Fruit fly (Drosophila melanogaster) whole organism, embryonic: ENCODE measurements around the gene RpS29.

Source experiments
- CG10366 ChIP-seq: fragments of 200-800 bp; sonication (Bioruptor generic); IDR thresholded peaks from 2 replicates; pipeline ENCODE4 v1.3.6; 2022; ENCODE audit warnings: missing biosample characterization, missing genetic modification characterization
- CG11398 ChIP-seq: fragments of 200-800 bp; sonication (Bioruptor generic); optimal IDR thresholded peaks from 2 replicates; lab custom pipeline; 2016; ENCODE audit warnings: missing biosample characterization, missing genetic modification characterization
- CG12104 ChIP-seq: fragments of 200-800 bp; sonication (Bioruptor generic); optimal IDR thresholded peaks from 3 replicates; lab custom pipeline; 2016; ENCODE audit warnings: missing biosample characterization, missing genetic modification characterization
- CG13775 ChIP-seq: fragments of 200-800 bp; sonication (Bioruptor generic); optimal IDR thresholded peaks from 3 replicates; lab custom pipeline; 2017; ENCODE audit warnings: missing biosample characterization, mild to moderate bottlenecking, missing genetic modification characterization
- CG14710 ChIP-seq: fragments of 200-800 bp; sonication (Bioruptor generic); optimal IDR thresholded peaks from 3 replicates; lab custom pipeline; 2019; ENCODE audit warnings: missing biosample characterization, mild to moderate bottlenecking, missing genetic modification characterization, moderate library complexity
- CG15269 ChIP-seq: fragments of 200-800 bp; sonication (Bioruptor generic); optimal IDR thresholded peaks from 2 replicates; lab custom pipeline; 2018; ENCODE audit warnings: missing biosample characterization, mild to moderate bottlenecking, missing genetic modification characterization, moderate library complexity
- CG1602 ChIP-seq: fragments of 200-800 bp; sonication (Bioruptor generic); optimal IDR thresholded peaks from 3 replicates; lab custom pipeline; 2016; ENCODE audit warnings: missing biosample characterization, missing genetic modification characterization
- CG16813 ChIP-seq: fragments of 200-800 bp; sonication (Bioruptor generic); IDR thresholded peaks from 3 replicates; pipeline ENCODE4 v1.3.6; 2022; ENCODE audit warnings: missing biosample characterization, missing genetic modification characterization; ENCODE audit not compliant: partially characterized antibody
- CG18619 ChIP-seq: fragments of 200-800 bp; sonication (Bioruptor generic); optimal IDR thresholded peaks from 3 replicates; lab custom pipeline; 2017; ENCODE audit warnings: missing biosample characterization, mild to moderate bottlenecking, missing genetic modification characterization
- CG18764 ChIP-seq: fragments of 200-800 bp; sonication (Bioruptor generic); optimal IDR thresholded peaks from 3 replicates; lab custom pipeline; 2016; ENCODE audit warnings: missing biosample characterization, missing genetic modification characterization
- CG31224 ChIP-seq: fragments of 200-800 bp; sonication (Bioruptor generic); IDR thresholded peaks from 2 replicates; pipeline ENCODE4 v1.3.6; 2022; ENCODE audit warnings: missing biosample characterization, missing genetic modification characterization
- CG31365 ChIP-seq: fragments of 200-800 bp; sonication (Bioruptor generic); optimal IDR thresholded peaks from 2 replicates; lab custom pipeline; 2018; ENCODE audit warnings: missing biosample characterization, mild to moderate bottlenecking, missing genetic modification characterization
- CG3163 ChIP-seq: fragments of 200-800 bp; sonication (Bioruptor generic); optimal IDR thresholded peaks from 3 replicates; lab custom pipeline; 2016; ENCODE audit warnings: missing biosample characterization, missing genetic modification characterization
- CG32767 ChIP-seq: fragments of 200-800 bp; sonication (Bioruptor generic); IDR thresholded peaks from 2 replicates; pipeline ENCODE4 v1.3.6; 2022; ENCODE audit warnings: missing biosample characterization, missing genetic modification characterization
- CG34376 ChIP-seq: fragments of 200-800 bp; sonication (Bioruptor generic); optimal IDR thresholded peaks from 2 replicates; lab custom pipeline; 2018; ENCODE audit warnings: missing biosample characterization, mild to moderate bottlenecking, missing genetic modification characterization
- CG42726 ChIP-seq: fragments of 200-800 bp; sonication (Bioruptor generic); IDR thresholded peaks from 2 replicates; pipeline ENCODE4 v1.3.6; 2022; ENCODE audit warnings: missing biosample characterization, missing genetic modification characterization; ENCODE audit not compliant: partially characterized antibody
- CG4360 ChIP-seq: fragments of 200-800 bp; sonication (Bioruptor generic); IDR thresholded peaks from 2 replicates; pipeline ENCODE4 v1.3.6; 2022; ENCODE audit warnings: missing biosample characterization, missing genetic modification characterization
- CG4617 ChIP-seq: fragments of 200-800 bp; sonication (Bioruptor generic); optimal IDR thresholded peaks from 3 replicates; lab custom pipeline; 2016; ENCODE audit warnings: missing biosample characterization, missing genetic modification characterization, borderline replicate concordance
- CG4707 ChIP-seq: fragments of 200-800 bp; sonication (Bioruptor generic); optimal IDR thresholded peaks from 2 replicates; lab custom pipeline; 2018; ENCODE audit warnings: missing biosample characterization, mild to moderate bottlenecking, missing genetic modification characterization, moderate library complexity
- CG7928 ChIP-seq: fragments of 200-800 bp; sonication (Bioruptor generic); optimal IDR thresholded peaks from 2 replicates; lab custom pipeline; 2017; ENCODE audit warnings: missing biosample characterization, mild to moderate bottlenecking, missing genetic modification characterization
- CG8944 ChIP-seq: fragments of 200-800 bp; sonication (Bioruptor generic); optimal IDR thresholded peaks from 3 replicates; lab custom pipeline; 2016; ENCODE audit warnings: missing biosample characterization, missing genetic modification characterization
- CoRest ChIP-seq: fragments of 200-800 bp; sonication (Bioruptor generic); optimal IDR thresholded peaks from 3 replicates; lab custom pipeline; 2018; ENCODE audit warnings: missing biosample characterization, mild to moderate bottlenecking, missing genetic modification characterization, moderate library complexity
- Dad ChIP-seq: fragments of 200-800 bp; sonication (Bioruptor generic); optimal IDR thresholded peaks from 3 replicates; lab custom pipeline; 2016; ENCODE audit warnings: missing biosample characterization, missing genetic modification characterization
- Dfd ChIP-seq, 2 experiments: fragments of >200 bp; optimal IDR thresholded peaks; 2 replicates each; lab custom pipeline; 2017; ENCODE audit warnings: missing biosample characterization in 2 of 2, missing genetic modification characterization in 2 of 2
- E2f1 ChIP-seq: fragments of 200-800 bp; sonication (Bioruptor generic); IDR thresholded peaks from 2 replicates; pipeline ENCODE4 v1.3.6; 2022; ENCODE audit warnings: missing biosample characterization, missing genetic modification characterization
- E2f2 ChIP-seq: fragments of 200-800 bp; sonication (Bioruptor generic); IDR thresholded peaks from 2 replicates; pipeline ENCODE4 v1.3.6; 2022; ENCODE audit warnings: missing biosample characterization, missing genetic modification characterization
- Elba2 ChIP-seq: fragments of 200-800 bp; sonication (Bioruptor generic); optimal IDR thresholded peaks from 3 replicates; lab custom pipeline; 2016; ENCODE audit warnings: missing biosample characterization, missing genetic modification characterization
- Gug ChIP-seq: fragments of 200-800 bp; sonication (Bioruptor generic); IDR thresholded peaks from 4 replicates; pipeline ENCODE4 v1.3.6; 2022; ENCODE audit warnings: missing biosample characterization, missing genetic modification characterization
- HLHmδ ChIP-seq: fragments of 200-800 bp; sonication (Bioruptor generic); optimal IDR thresholded peaks from 2 replicates; lab custom pipeline; 2018; ENCODE audit warnings: missing biosample characterization, mild to moderate bottlenecking, missing genetic modification characterization, moderate library complexity
- HmgZ ChIP-seq: fragments of 200-800 bp; sonication (Bioruptor generic); optimal IDR thresholded peaks from 2 replicates; lab custom pipeline; 2018; ENCODE audit warnings: missing biosample characterization, mild to moderate bottlenecking, missing genetic modification characterization
- Lim3 ChIP-seq: fragments of 200-800 bp; sonication (Bioruptor generic); IDR thresholded peaks from 2 replicates; pipeline ENCODE4 v1.3.6; 2022; ENCODE audit warnings: missing biosample characterization, missing genetic modification characterization
- NFAT ChIP-seq: fragments of 200-800 bp; sonication (Bioruptor generic); IDR thresholded peaks from 2 replicates; pipeline ENCODE4 v1.3.6; 2022; ENCODE audit warnings: missing biosample characterization, missing genetic modification characterization
- Trl ChIP-seq, 3 experiments: fragments of >200 bp in 2 of 3; fragments of 200-800 bp in 1 of 3; sonication (Bioruptor generic) in 1 of 3; optimal IDR thresholded peaks; 2 replicates in 1 of 3; 3 replicates in 2 of 3; lab custom pipeline; 2016 to 2017; ENCODE audit warnings: missing biosample characterization in 1 of 3, missing genetic modification characterization in 1 of 3
- aop ChIP-seq: fragments of 200-800 bp; sonication (Bioruptor generic); IDR thresholded peaks from 2 replicates; pipeline ENCODE4 v1.3.6; 2022; ENCODE audit warnings: missing biosample characterization, missing genetic modification characterization
- cas ChIP-seq: fragments of 200-800 bp; sonication (Bioruptor generic); IDR thresholded peaks from 2 replicates; pipeline ENCODE4 v1.3.6; 2022; ENCODE audit warnings: missing biosample characterization, missing genetic modification characterization
- chn ChIP-seq: fragments of 200-800 bp; sonication (Bioruptor generic); optimal IDR thresholded peaks from 2 replicates; lab custom pipeline; 2016; ENCODE audit warnings: missing biosample characterization, missing genetic modification characterization
- disco-r ChIP-seq: fragments of 200-800 bp; sonication (Bioruptor generic); optimal IDR thresholded peaks from 2 replicates; lab custom pipeline; 2016; ENCODE audit warnings: missing biosample characterization, missing genetic modification characterization
- gsb-n ChIP-seq: fragments of 200-800 bp; sonication (Bioruptor generic); optimal IDR thresholded peaks from 3 replicates; lab custom pipeline; 2018; ENCODE audit warnings: missing biosample characterization, mild to moderate bottlenecking, missing genetic modification characterization
- lab ChIP-seq: fragments of 200-800 bp; sonication (Bioruptor generic); optimal IDR thresholded peaks from 3 replicates; lab custom pipeline; 2017; ENCODE audit warnings: missing biosample characterization, missing genetic modification characterization, mild to moderate bottlenecking, moderate library complexity, missing genetic modification reagents
- pb ChIP-seq: fragments of 200-800 bp; sonication (Bioruptor generic); optimal IDR thresholded peaks from 3 replicates; lab custom pipeline; 2016; ENCODE audit warnings: missing biosample characterization, missing genetic modification characterization
- sc ChIP-seq, 3 experiments: fragments of >200 bp in 2 of 3; fragments of 200-800 bp in 1 of 3; sonication (Bioruptor generic) in 1 of 3; optimal IDR thresholded peaks; 2 replicates in 2 of 3; 3 replicates in 1 of 3; lab custom pipeline; 2017; ENCODE audit warnings: mild to moderate bottlenecking in 1 of 3, missing biosample characterization in 1 of 3, missing genetic modification characterization in 1 of 3, missing genetic modification reagents in 1 of 3
- schlank ChIP-seq: fragments of 200-800 bp; sonication (Bioruptor generic); optimal IDR thresholded peaks from 2 replicates; lab custom pipeline; 2018; ENCODE audit warnings: missing biosample characterization, mild to moderate bottlenecking, missing genetic modification characterization
- sens ChIP-seq: fragments of 200-800 bp; sonication (Bioruptor generic); peaks from one replicate; lab custom pipeline; 2016; ENCODE audit warnings: missing biosample characterization, missing genetic modification characterization
- shn ChIP-seq: fragments of 200-800 bp; sonication (Bioruptor generic); optimal IDR thresholded peaks from 3 replicates; lab custom pipeline; 2016; ENCODE audit warnings: missing biosample characterization, missing genetic modification characterization
- sima ChIP-seq: fragments of 200-800 bp; sonication (Bioruptor generic); optimal IDR thresholded peaks from 2 replicates; lab custom pipeline; 2016; ENCODE audit warnings: missing biosample characterization, missing genetic modification characterization
- sisA ChIP-seq: fragments of 200-800 bp; sonication (Bioruptor generic); IDR thresholded peaks from 2 replicates; pipeline ENCODE4 v1.3.6; 2022; ENCODE audit warnings: missing biosample characterization, missing genetic modification characterization
- so ChIP-seq: fragments of 200-800 bp; sonication (Bioruptor generic); IDR thresholded peaks from 3 replicates; pipeline ENCODE4 v1.3.6; 2022; ENCODE audit warnings: missing biosample characterization, missing genetic modification characterization
- ttk ChIP-seq: fragments of 200-800 bp; sonication (Bioruptor generic); IDR thresholded peaks from 2 replicates; pipeline ENCODE4 v2.1.2; 2022; ENCODE audit warnings: missing biosample characterization, missing genetic modification characterization
- unc-4 ChIP-seq: fragments of 200-800 bp; sonication (Bioruptor generic); IDR thresholded peaks from 2 replicates; pipeline ENCODE4 v1.3.6; 2022; ENCODE audit warnings: missing biosample characterization, missing genetic modification characterization; ENCODE audit not compliant: partially characterized antibody
- usp ChIP-seq: fragments of >200 bp; optimal IDR thresholded peaks from 2 replicates; lab custom pipeline; 2017; ENCODE audit warnings: missing biosample characterization, missing genetic modification characterization

Gene RpS29

DNA sequence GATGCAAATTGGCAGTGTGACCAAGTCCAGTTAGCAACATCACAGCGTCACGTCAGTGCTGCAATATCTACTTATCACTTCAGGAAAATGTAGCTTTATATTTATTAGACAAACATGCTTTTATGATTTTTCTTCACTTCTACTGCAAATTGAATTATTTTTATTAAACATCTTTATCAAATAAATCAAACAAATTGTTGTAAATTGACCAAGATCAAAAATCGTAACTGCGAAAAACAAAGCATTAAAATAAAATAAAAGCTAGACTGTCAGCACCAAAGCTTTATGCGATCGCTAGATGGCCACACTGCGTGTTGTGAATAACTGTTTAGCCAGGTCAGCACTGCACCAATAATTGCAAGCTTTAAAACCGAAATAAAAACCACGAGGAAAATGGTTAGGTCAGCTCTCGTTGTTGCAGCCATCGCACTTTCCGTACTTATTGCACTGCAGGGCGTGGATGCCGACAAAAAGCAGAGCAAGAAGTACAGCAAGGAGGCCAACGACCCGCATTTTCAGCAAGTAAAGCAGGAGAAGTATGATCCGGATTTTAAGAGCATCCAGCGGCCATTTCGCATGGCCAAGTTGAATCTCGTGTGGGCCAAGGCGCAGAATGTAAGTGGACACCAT, 13.4 kb downstream of the RpS29 start, which contains the start of the genes CG12945 and CG8507 (continued):
- TF ChIP-seq sens (GFP tag; lab: Kevin White, UChicago) (peak; percentile 85), so (GFP tag; lab: Robert Waterston, UW) (no peak), CoRest (tag; lab: Kevin White, UChicago) (peak; percentile 76), CG4707 (no peak), CG4360 (GFP tag; lab: Robert Waterston, UW) (no peak), CG14710 (tag; lab: Kevin White, UChicago) (peak; percentile 70), CG31224 (GFP tag; lab: Robert Waterston, UW) (peak; percentile 20; the same call in 1 of the 2 replicates), CG31365 (tag; lab: Kevin White, UChicago) (no peak), CG8944 (GFP tag; lab: Kevin White, UChicago) (no peak), HLHmδ (GFP tag; lab: Kevin White, UChicago) (no peak), disco-r (GFP tag; lab: Kevin White, UChicago) (no peak), CG3163 (no peak), cas (GFP tag; lab: Robert Waterston, UW) (no peak), CG4617 (peak; percentile 41), CG32767 (no peak), sc (optimal IDR thresholded peaks at IDR 0.05; lab: Kevin White, UChicago) (no peak), sc (GFP tag; optimal IDR thresholded peaks at IDR 0.05; lab: Kevin White, UChicago) (no peak), CG18619 (GFP tag; lab: Kevin White, UChicago) (peak; percentile 14), usp (no peak), CG7928 (GFP tag; lab: Kevin White, UChicago) (no peak), CG13775 (GFP tag; lab: Kevin White, UChicago) (peak; percentile 58), sisA (GFP tag; lab: Robert Waterston, UW) (no peak), E2f1 (GFP tag; lab: Robert Waterston, UW) (no peak), E2f2 (GFP tag; lab: Robert Waterston, UW) (0 out of 2 replicates have a peak, but pooled peaks have one; percentile 31), CG18764 (GFP tag; lab: Kevin White, UChicago) (no peak), Trl (optimal IDR thresholded peaks at IDR 0.05; lab: Kevin White, UChicago) (no peak), Trl (GFP tag; optimal IDR thresholded peaks at IDR 0.05; lab: Kevin White, UChicago) (peak; percentile 4), Gug (peak; percentile 36; the same call in 1 of the 4 replicates), CG11398 (GFP tag; lab: Kevin White, UChicago) (no peak), CG10366 (GFP tag; lab: Robert Waterston, UW) (no peak; the same call in 1 of the 2 replicates), aop (GFP tag; lab: Robert Waterston, UW) (no peak), schlank (tag; lab: Kevin White, UChicago) (no peak), shn (peak; percentile 53), ttk (no peak), Dfd (GFP tag; optimal IDR thresholded peaks at IDR 0.05; lab: Kevin White, UChicago) (no peak), CG15269 (tag; lab: Kevin White, UChicago) (no peak), gsb-n (tag; lab: Kevin White, UChicago) (no peak), HmgZ (tag; lab: Kevin White, UChicago) (peak; percentile 77), chn (GFP tag; lab: Kevin White, UChicago) (peak; percentile 41), CG42726 (no peak), CG12104 (GFP tag; lab: Kevin White, UChicago) (no peak), lab (GFP tag; lab: Kevin White, UChicago) (no peak), Lim3 (no peak), unc-4 (GFP tag; lab: Robert Waterston, UW) (0 out of 2 replicates have a peak, but pooled peaks have one; percentile 31), CG34376 (GFP tag; lab: Kevin White, UChicago) (peak; percentile 24), pb (GFP tag; lab: Kevin White, UChicago) (no peak), Elba2 (GFP tag; lab: Kevin White, UChicago) (peak; percentile 37), Dad (peak; percentile 26), CG16813 (GFP tag; lab: Robert Waterston, UW) (no peak), NFAT (GFP tag; lab: Robert Waterston, UW) (no peak), CG1602 (GFP tag; lab: Kevin White, UChicago) (no peak), sima (GFP tag; lab: Kevin White, UChicago) (no peak)
